Worm (Caenorhabditis elegans): ENCODE results near the gene Y51A2B.9.
"Not testable (repeated sequence)": the region's sequence is repeated elsewhere in the genome, so short reads cannot be mapped to it uniquely, and the experiment has no call there.

DNA sequence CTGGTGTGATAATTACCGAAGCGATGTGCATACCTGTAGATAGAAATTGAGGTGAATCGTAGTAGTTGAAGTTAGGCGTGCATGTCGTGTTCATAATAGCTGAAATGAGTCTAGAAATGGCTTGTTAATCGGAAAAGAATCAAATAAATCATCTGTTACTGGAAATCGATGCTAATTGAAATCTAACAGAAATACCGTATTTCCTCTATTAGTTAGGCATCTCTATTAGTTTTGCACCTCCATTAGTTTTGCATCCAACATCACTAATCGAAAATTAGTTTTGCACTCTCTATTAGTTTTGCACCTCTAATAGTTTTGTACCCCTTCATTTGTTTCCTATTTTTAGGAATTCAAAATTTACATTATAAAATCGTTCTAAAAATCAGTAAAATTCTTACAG is 9.2 kb upstream of the Y51A2B.9 start, which contains the start of gene srh-209:
- not testable (repeated sequence) for TF ChIP-seq tbx-37 (GFP tag; conservative IDR thresholded peaks at IDR 0.05); ceh-36 (tag; optimal IDR thresholded peaks at IDR 0.05); tra-4 (tag; optimal IDR thresholded peaks at IDR 0.05); hnd-1 (tag; optimal IDR thresholded peaks at IDR 0.05); ama-1 (optimal IDR thresholded peaks at IDR 0.05); scrt-1 (GFP tag; IDR thresholded peaks at IDR 0.05); F13C5.2 (tag; optimal IDR thresholded peaks at IDR 0.05); ceh-13 (GFP tag; optimal IDR thresholded peaks at IDR 0.05); sea-1 (GFP tag; conservative IDR thresholded peaks at IDR 0.05); aly-1 (tag; optimal IDR thresholded peaks at IDR 0.05); hmbx-1 (tag; optimal IDR thresholded peaks at IDR 0.05)

Data from whole organism, early embryonic.